Fruit fly (Drosophila melanogaster): Measurements from ENCODE around the gene CG7523.

The CG7523 gene

dm6 chr3R:17703691-17704537 lies 33.2 kb upstream of the CG7523 start:
- TF ChIP-seq cnc (optimal IDR thresholded peaks at IDR 0.05) (no peak), Crg-1 (GFP tag; optimal IDR thresholded peaks at IDR 0.05) (peak; percentile 92), CG14711 (tag; optimal IDR thresholded peaks at IDR 0.05) (peak; percentile 95), CG5204 (GFP tag; optimal IDR thresholded peaks at IDR 0.05) (peak; percentile 97), tj (GFP tag; optimal IDR thresholded peaks at IDR 0.05) (peak; percentile 90), CG12768 (GFP tag; optimal IDR thresholded peaks at IDR 0.05) (peak; percentile 95), toe (GFP tag; optimal IDR thresholded peaks at IDR 0.05) (peak; percentile 94), CG1620 (GFP tag; optimal IDR thresholded peaks at IDR 0.05) (peak; percentile 94), ovo (GFP tag; optimal IDR thresholded peaks at IDR 0.05) (peak; percentile 82), CG7101 (tag; optimal IDR thresholded peaks at IDR 0.05) (peak; percentile 97), Clk (GFP tag; optimal IDR thresholded peaks at IDR 0.05) (peak; percentile 88), cic (GFP tag; optimal IDR thresholded peaks at IDR 0.05) (peak; percentile 46), pad (GFP tag; optimal IDR thresholded peaks at IDR 0.05) (peak; percentile 77), CG7045 (GFP tag; optimal IDR thresholded peaks at IDR 0.05) (peak; percentile 97), bab1 (GFP tag; optimal IDR thresholded peaks at IDR 0.05) (peak; percentile 97), CG33017 (tag; optimal IDR thresholded peaks at IDR 0.05) (peak; percentile 96), kay (GFP tag; ENCODE audit: borderline replicate concordance) (peak; percentile 97), Hr96 (GFP tag; optimal IDR thresholded peaks at IDR 0.05) (peak; percentile 97), Mnt (GFP tag; optimal IDR thresholded peaks at IDR 0.05) (peak; percentile 89), CG11617 (GFP tag; optimal IDR thresholded peaks at IDR 0.05) (peak; percentile 98)

dm6 chr3R:17703024-17703690 lies 32.5 kb upstream of the CG7523 start:
- TF ChIP-seq cic (GFP tag; optimal IDR thresholded peaks at IDR 0.05) (no peak), CG5204 (GFP tag; optimal IDR thresholded peaks at IDR 0.05) (peak; percentile 88), tj (GFP tag; optimal IDR thresholded peaks at IDR 0.05) (peak; percentile 68), bab1 (GFP tag; optimal IDR thresholded peaks at IDR 0.05) (peak; percentile 88), Hr96 (GFP tag; optimal IDR thresholded peaks at IDR 0.05) (peak; percentile 77), CG14711 (tag; optimal IDR thresholded peaks at IDR 0.05) (peak; percentile 91), Crg-1 (GFP tag; optimal IDR thresholded peaks at IDR 0.05) (peak; percentile 70), Mnt (GFP tag; optimal IDR thresholded peaks at IDR 0.05) (no peak), CG7101 (tag; optimal IDR thresholded peaks at IDR 0.05) (peak; percentile 89), kay (GFP tag; ENCODE audit: borderline replicate concordance) (peak; percentile 81), toe (GFP tag; optimal IDR thresholded peaks at IDR 0.05) (peak; percentile 73), CG33017 (tag; optimal IDR thresholded peaks at IDR 0.05) (peak; percentile 89), CG12768 (GFP tag; optimal IDR thresholded peaks at IDR 0.05) (peak; percentile 75), Clk (GFP tag; optimal IDR thresholded peaks at IDR 0.05) (peak; percentile 42), cnc (optimal IDR thresholded peaks at IDR 0.05) (no peak), CG1620 (GFP tag; optimal IDR thresholded peaks at IDR 0.05) (peak; percentile 58), ovo (GFP tag; optimal IDR thresholded peaks at IDR 0.05) (peak; percentile 19), CG11617 (GFP tag; optimal IDR thresholded peaks at IDR 0.05) (peak; percentile 84), CG7045 (GFP tag; optimal IDR thresholded peaks at IDR 0.05) (peak; percentile 91), pad (GFP tag; optimal IDR thresholded peaks at IDR 0.05) (peak; percentile 66)

DNA sequence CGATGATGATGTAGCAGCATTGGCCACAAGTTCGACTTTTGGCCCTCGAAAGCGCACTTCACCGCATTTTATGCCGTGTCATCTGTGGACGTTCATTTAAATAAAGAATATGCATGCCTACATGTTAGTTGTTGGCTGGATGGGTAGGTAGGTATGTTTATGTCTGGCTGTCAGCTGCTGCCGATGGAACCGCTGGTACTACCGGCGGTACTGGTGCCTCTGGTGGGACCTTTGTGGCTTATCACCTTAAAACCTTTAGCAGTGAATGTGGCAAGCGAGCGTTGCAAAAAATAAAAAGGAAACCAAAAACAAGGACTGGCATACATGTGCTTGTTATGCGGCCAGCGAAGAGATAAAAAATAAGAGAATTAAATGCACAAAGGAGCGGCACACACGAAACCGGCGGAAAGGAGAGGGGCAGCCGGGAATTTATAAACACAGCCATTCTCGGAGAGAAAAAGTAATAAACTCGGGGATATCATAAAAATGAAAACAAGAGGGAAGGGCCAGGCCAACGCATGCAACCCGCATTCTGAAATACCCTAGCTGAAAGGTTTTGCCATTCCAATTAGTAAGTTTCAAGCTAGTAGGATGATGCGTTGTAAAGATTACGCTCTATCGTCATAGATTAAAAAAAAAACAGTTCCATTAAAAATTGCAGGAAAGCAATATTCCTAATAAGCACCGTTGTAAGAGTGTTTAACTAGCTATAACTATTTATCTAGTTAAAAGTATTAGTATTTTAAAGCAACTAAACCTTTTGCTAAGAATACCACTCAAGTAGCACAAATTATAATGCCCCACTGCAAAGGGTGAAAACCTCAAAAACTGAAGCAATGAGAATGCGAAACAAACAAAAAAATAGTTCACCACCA lies 31.5 kb upstream of the CG7523 start:
- peak; percentile 0 for TF ChIP-seq CG7101 (tag; optimal IDR thresholded peaks at IDR 0.05)
- TF ChIP-seq Crg-1 (GFP tag; optimal IDR thresholded peaks at IDR 0.05) = no peak
- peak; percentile 28 for TF ChIP-seq toe (GFP tag; optimal IDR thresholded peaks at IDR 0.05)
- TF ChIP-seq CG11617 (GFP tag; optimal IDR thresholded peaks at IDR 0.05) = no peak
- peak; percentile 36 for TF ChIP-seq CG33017 (tag; optimal IDR thresholded peaks at IDR 0.05)

dm6 chr3R:17701131-17701593 lies 30.5 kb upstream of the CG7523 start:
- no peak for TF ChIP-seq Clk (GFP tag; optimal IDR thresholded peaks at IDR 0.05)
- peak; percentile 81 for TF ChIP-seq CG12768 (GFP tag; optimal IDR thresholded peaks at IDR 0.05)
- peak; percentile 10 for TF ChIP-seq CG1620 (GFP tag; optimal IDR thresholded peaks at IDR 0.05)
- no peak for TF ChIP-seq CG11617 (GFP tag; optimal IDR thresholded peaks at IDR 0.05)
- peak; percentile 91 for TF ChIP-seq cic (GFP tag; optimal IDR thresholded peaks at IDR 0.05)
- TF ChIP-seq cnc (optimal IDR thresholded peaks at IDR 0.05) = no peak
- peak; percentile 13 for TF ChIP-seq CG7101 (tag; optimal IDR thresholded peaks at IDR 0.05)
- peak; percentile 36 for TF ChIP-seq CG33017 (tag; optimal IDR thresholded peaks at IDR 0.05)
- peak; percentile 95 for TF ChIP-seq tj (GFP tag; optimal IDR thresholded peaks at IDR 0.05)
- TF ChIP-seq CG14711 (tag; optimal IDR thresholded peaks at IDR 0.05) = no peak
- TF ChIP-seq Hr96 (GFP tag; optimal IDR thresholded peaks at IDR 0.05) = peak; percentile 52
- TF ChIP-seq toe (GFP tag; optimal IDR thresholded peaks at IDR 0.05) = peak; percentile 19
- TF ChIP-seq ovo (GFP tag; optimal IDR thresholded peaks at IDR 0.05) = peak; percentile 75
- peak; percentile 38 for TF ChIP-seq bab1 (GFP tag; optimal IDR thresholded peaks at IDR 0.05)
- no peak for TF ChIP-seq Crg-1 (GFP tag; optimal IDR thresholded peaks at IDR 0.05)
- peak; percentile 48 for TF ChIP-seq pad (GFP tag; optimal IDR thresholded peaks at IDR 0.05)
- peak; percentile 85 for TF ChIP-seq Mnt (GFP tag; optimal IDR thresholded peaks at IDR 0.05)
- no peak for TF ChIP-seq kay (GFP tag; ENCODE audit: borderline replicate concordance)
- no peak for TF ChIP-seq CG5204 (GFP tag; optimal IDR thresholded peaks at IDR 0.05)
- no peak for TF ChIP-seq CG7045 (GFP tag; optimal IDR thresholded peaks at IDR 0.05)

All from whole organism, adult.